Worm (Caenorhabditis elegans): ENCODE data around the gene K02G10.15.

K02G10.15 gene

ce11 chrX:4705666-4706065 is 23.1 kb upstream of the K02G10.15 start:
- TF ChIP-seq madf-6 (GFP tag; IDR thresholded peaks at IDR 0.05) (no peak), F22D6.2 (tag; optimal IDR thresholded peaks at IDR 0.05) (no peak), Y79H2A.3 (GFP tag; conservative IDR thresholded peaks at IDR 0.05) (no peak), C06A6.2 (GFP tag; conservative IDR thresholded peaks at IDR 0.05) (no peak), chd-7 (tag; optimal IDR thresholded peaks at IDR 0.05) (no peak), madf-10 (tag; optimal IDR thresholded peaks at IDR 0.05) (no peak), madf-3 (GFP tag; IDR thresholded peaks at IDR 0.05) (no peak), cebp-2 (GFP tag; IDR thresholded peaks at IDR 0.05) (no peak), akir-1 (GFP tag; optimal IDR thresholded peaks at IDR 0.05) (no peak), mcd-1 (GFP tag; IDR thresholded peaks at IDR 0.05) (no peak), ztf-3 (GFP tag; optimal IDR thresholded peaks at IDR 0.05) (no peak)

ce11 chrX:4704877-4705276 is 22.4 kb upstream of the K02G10.15 start, which contains the start of gene aqp-8:
Gene aqp-8 (minus strand): TSS chrX:4704977.
- TF ChIP-seq rcor-1 (GFP tag; IDR thresholded peaks at IDR 0.05) (no peak), egrh-3 (GFP tag; IDR thresholded peaks at IDR 0.05) (no peak), ceh-100 (GFP tag; IDR thresholded peaks at IDR 0.05) (no peak), efl-1 (GFP tag; optimal IDR thresholded peaks at IDR 0.05) (no peak)

ce11 chrX:4700083-4700482 is 17.6 kb upstream of the K02G10.15 start:
- TF ChIP-seq cebp-1 (GFP tag; IDR thresholded peaks at IDR 0.05) (no peak), cebp-1 (tag; optimal IDR thresholded peaks at IDR 0.05) (peak; percentile 37), unc-62 (GFP tag; optimal IDR thresholded peaks at IDR 0.05) (peak; percentile 75), pbrm-1 (GFP tag; IDR thresholded peaks at IDR 0.05) (no peak), nhr-80 (tag; optimal IDR thresholded peaks at IDR 0.05) (peak; percentile 98), efl-1 (GFP tag; optimal IDR thresholded peaks at IDR 0.05) (no peak), atf-7 (tag; optimal IDR thresholded peaks at IDR 0.05) (peak; percentile 31), ceh-79 (tag; optimal IDR thresholded peaks at IDR 0.05) (no peak), let-607 (tag; optimal IDR thresholded peaks at IDR 0.05) (no peak), B0336.3 (GFP tag; IDR thresholded peaks at IDR 0.05) (peak; percentile 14; the same call in 1 of the 2 replicates), ztf-22 (GFP tag; optimal IDR thresholded peaks at IDR 0.05) (peak; percentile 4), nhr-179 (tag; optimal IDR thresholded peaks at IDR 0.05) (no peak)

ce11 chrX:4699411-4700050 is 17.0 kb upstream of the K02G10.15 start, which contains the start of gene hyl-2:
Gene hyl-2 (minus strand): TSS chrX:4699461.
- TF ChIP-seq cebp-1 (GFP tag; IDR thresholded peaks at IDR 0.05): no peak
- TF ChIP-seq cebp-1 (tag; optimal IDR thresholded peaks at IDR 0.05): peak; percentile 26
- TF ChIP-seq dox-1 (GFP tag; IDR thresholded peaks at IDR 0.05): peak; percentile 37; the same call in 1 of the 2 replicates
- TF ChIP-seq ceh-27 (GFP tag; optimal IDR thresholded peaks at IDR 0.05): peak; percentile 66
- no peak for TF ChIP-seq dpff-1 (tag; optimal IDR thresholded peaks at IDR 0.05)
- peak; percentile 33; the same call in 1 of the 2 replicates for TF ChIP-seq hmg-1.2 (GFP tag; IDR thresholded peaks at IDR 0.05)
- peak; percentile 88 for TF ChIP-seq zfh-2 (GFP tag; conservative IDR thresholded peaks at IDR 0.05)
- no peak for TF ChIP-seq Y95B8A.8 (GFP tag; IDR thresholded peaks at IDR 0.05)
- peak; percentile 74 for TF ChIP-seq mcd-1 (GFP tag; IDR thresholded peaks at IDR 0.05)
- TF ChIP-seq egrh-3 (GFP tag; IDR thresholded peaks at IDR 0.05): peak; percentile 40

DNA sequence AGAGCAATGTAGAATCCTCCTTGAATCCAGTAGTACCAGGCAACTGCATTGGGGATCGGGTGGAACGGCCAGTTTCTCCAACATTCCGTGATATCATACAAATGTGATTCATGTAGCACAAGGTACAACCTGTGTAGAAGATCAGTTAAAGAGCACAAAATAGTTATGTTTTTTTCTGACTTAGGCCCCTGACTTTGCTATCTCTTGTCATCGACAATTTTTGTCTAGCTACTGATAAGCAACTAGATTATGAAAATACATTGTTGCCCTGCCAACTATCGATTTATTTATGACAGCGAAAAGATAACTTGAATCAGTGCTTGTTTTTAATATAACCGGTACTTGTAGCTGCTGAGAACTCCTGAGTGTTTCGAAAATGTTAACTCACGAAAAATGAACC is 15.8 kb upstream of the K02G10.15 start:
- TF ChIP-seq F57A8.1 (GFP tag; optimal IDR thresholded peaks at IDR 0.05): no peak
- TF ChIP-seq B0019.2 (GFP tag; conservative IDR thresholded peaks at IDR 0.05): no peak
- TF ChIP-seq zim-3 (tag; optimal IDR thresholded peaks at IDR 0.05): no peak
- TF ChIP-seq F22D6.2 (tag; optimal IDR thresholded peaks at IDR 0.05): no peak
- TF ChIP-seq F33H1.4 (GFP tag; IDR thresholded peaks at IDR 0.05): no peak
- 0 out of 2 replicates have a peak, but pooled peaks have one; percentile 7 for TF ChIP-seq dox-1 (GFP tag; IDR thresholded peaks at IDR 0.05)
- no peak for TF ChIP-seq ztf-28 (GFP tag; IDR thresholded peaks at IDR 0.05)
- TF ChIP-seq hlh-26 (GFP tag; conservative IDR thresholded peaks at IDR 0.05): no peak
- no peak for TF ChIP-seq zfh-2 (GFP tag; conservative IDR thresholded peaks at IDR 0.05)
- TF ChIP-seq athp-1 (tag; optimal IDR thresholded peaks at IDR 0.05): no peak
- TF ChIP-seq F57C9.4 (tag; optimal IDR thresholded peaks at IDR 0.05): no peak
- no peak for TF ChIP-seq akir-1 (GFP tag; optimal IDR thresholded peaks at IDR 0.05)
- TF ChIP-seq nhr-80 (tag; optimal IDR thresholded peaks at IDR 0.05): peak; percentile 72
- no peak for TF ChIP-seq nfya-2 (GFP tag; IDR thresholded peaks at IDR 0.05)
- TF ChIP-seq F23B12.7 (tag; optimal IDR thresholded peaks at IDR 0.05; ENCODE audit: insufficient read depth): no peak
